Worm (Caenorhabditis elegans) whole organism, L2 larva: ENCODE data around the gene ZC487.1.

Experiments used
- C34F6.9 ChIP-seq: fragments of 150-350 bp; optimal IDR thresholded peaks from 2 replicates; lab custom pipeline; 2014; ENCODE audit warnings: missing biosample characterization, missing genetic modification characterization
- F13H6.1 ChIP-seq: sonication (generic microtip); optimal IDR thresholded peaks from 2 replicates; lab custom pipeline; 2016; ENCODE audit warnings: missing genetic modification characterization, missing compliant biosample characterization
- Y55F3AM.14 ChIP-seq: fragments of 200-800 bp; sonication (Bioruptor generic); optimal IDR thresholded peaks from 2 replicates; lab custom pipeline; 2018; ENCODE audit warnings: mild to moderate bottlenecking, missing genetic modification characterization, missing compliant biosample characterization
- alr-1 ChIP-seq: fragments of 150-350 bp; optimal IDR thresholded peaks from 2 replicates; lab custom pipeline; 2014; ENCODE audit warnings: missing biosample characterization, missing genetic modification characterization
- ama-1 ChIP-seq: fragments of 150-350 bp; optimal IDR thresholded peaks from 2 replicates; lab custom pipeline; 2018; ENCODE audit warnings: inconsistent platforms
- blmp-1 ChIP-seq: sonication (generic microtip); optimal IDR thresholded peaks from 2 replicates; lab custom pipeline; 2017; ENCODE audit warnings: missing genetic modification characterization, mild to moderate bottlenecking, missing compliant biosample characterization, antibody characterized with exemption, moderate library complexity; ENCODE audit not compliant: insufficient read depth
- ceh-82 ChIP-seq: fragments of 150-350 bp; optimal IDR thresholded peaks from 2 replicates; lab custom pipeline; 2014; ENCODE audit warnings: missing biosample characterization, missing genetic modification characterization
- crh-2 ChIP-seq: sonication (generic microtip); optimal IDR thresholded peaks from 2 replicates; lab custom pipeline; 2017; ENCODE audit warnings: missing biosample characterization, missing genetic modification characterization
- dmd-4 ChIP-seq: sonication (generic microtip); optimal IDR thresholded peaks from 2 replicates; lab custom pipeline; 2017; ENCODE audit warnings: missing biosample characterization, missing genetic modification characterization
- elt-1 ChIP-seq: fragments of 150-350 bp; optimal IDR thresholded peaks from 2 replicates; lab custom pipeline; 2014; ENCODE audit warnings: missing biosample characterization, missing genetic modification characterization
- fos-1 ChIP-seq: fragments of 150-350 bp; optimal IDR thresholded peaks from 2 replicates; lab custom pipeline; 2014; ENCODE audit warnings: missing biosample characterization, missing genetic modification characterization
- lin-11 ChIP-seq: fragments of 150-350 bp; sonication (generic microtip); optimal IDR thresholded peaks from 2 replicates; lab custom pipeline; 2014; ENCODE audit warnings: missing biosample characterization, missing genetic modification characterization, inconsistent platforms, mixed read lengths
- lin-13 ChIP-seq: fragments of 150-350 bp; optimal IDR thresholded peaks from 2 replicates; lab custom pipeline; 2014; ENCODE audit warnings: missing biosample characterization, missing genetic modification reagents, missing genetic modification characterization
- lsy-2 ChIP-seq, 2 experiments: fragments of 150-350 bp in 1 of 2; sonication (generic microtip) in 1 of 2; optimal IDR thresholded peaks; 2 replicates each; lab custom pipeline; 2014 to 2017; ENCODE audit warnings: missing biosample characterization in 2 of 2, missing genetic modification characterization in 2 of 2
- mab-5 ChIP-seq: fragments of 150-350 bp; optimal IDR thresholded peaks from 2 replicates; lab custom pipeline; 2014; ENCODE audit warnings: missing biosample characterization, missing genetic modification characterization
- nhr-10 ChIP-seq: sonication (generic microtip); optimal IDR thresholded peaks from 2 replicates; lab custom pipeline; 2017; ENCODE audit warnings: missing biosample characterization, missing genetic modification characterization
- nhr-12 ChIP-seq: fragments of 150-350 bp; optimal IDR thresholded peaks from 2 replicates; lab custom pipeline; 2014; ENCODE audit warnings: missing biosample characterization, missing genetic modification characterization
- nhr-129 ChIP-seq: fragments of 150-350 bp; optimal IDR thresholded peaks from 2 replicates; lab custom pipeline; 2014; ENCODE audit warnings: missing biosample characterization, missing genetic modification characterization
- nhr-21 ChIP-seq: fragments of 150-350 bp; optimal IDR thresholded peaks from 2 replicates; lab custom pipeline; 2014; ENCODE audit warnings: missing biosample characterization, missing genetic modification characterization
- nhr-237 ChIP-seq: fragments of 150-350 bp; optimal IDR thresholded peaks from 2 replicates; lab custom pipeline; 2014; ENCODE audit warnings: missing biosample characterization, missing genetic modification characterization
- nhr-25 ChIP-seq: fragments of 150-350 bp; sonication (generic microtip); optimal IDR thresholded peaks from 3 replicates; lab custom pipeline; 2014; ENCODE audit warnings: missing biosample characterization, missing genetic modification characterization
- nhr-6 ChIP-seq: fragments of 150-350 bp; optimal IDR thresholded peaks from 2 replicates; lab custom pipeline; 2014; ENCODE audit warnings: missing biosample characterization, missing genetic modification characterization
- nhr-77 ChIP-seq: fragments of 150-350 bp; optimal IDR thresholded peaks from 2 replicates; lab custom pipeline; 2014; ENCODE audit warnings: missing biosample characterization, missing genetic modification characterization
- sem-4 ChIP-seq: fragments of 150-350 bp; optimal IDR thresholded peaks from 2 replicates; lab custom pipeline; 2014; ENCODE audit warnings: missing biosample characterization, missing genetic modification reagents, missing genetic modification characterization
- sma-3 ChIP-seq: sonication (generic microtip); optimal IDR thresholded peaks from 2 replicates; lab custom pipeline; 2016; ENCODE audit warnings: missing genetic modification reagents, missing genetic modification characterization, missing compliant biosample characterization
- sma-9 ChIP-seq, 2 experiments: fragments of 150-350 bp in 1 of 2; sonication (generic microtip) in 1 of 2; optimal IDR thresholded peaks; 2 replicates each; lab custom pipeline; 2014 to 2016; ENCODE audit warnings: missing genetic modification characterization in 2 of 2, mild to moderate bottlenecking in 1 of 2, missing biosample characterization in 1 of 2, missing compliant biosample characterization in 1 of 2, missing genetic modification reagents in 1 of 2, moderate library complexity in 1 of 2
- snpc-4 ChIP-seq: fragments of 150-350 bp; optimal IDR thresholded peaks from 2 replicates; lab custom pipeline; 2014; ENCODE audit warnings: missing biosample characterization, missing genetic modification characterization
- unc-39 ChIP-seq: fragments of 150-350 bp; optimal IDR thresholded peaks from 2 replicates; lab custom pipeline; 2014; ENCODE audit warnings: missing biosample characterization, missing genetic modification characterization
- ztf-1 ChIP-seq: fragments of 200-800 bp; sonication (Bioruptor generic); conservative IDR thresholded peaks from 2 replicates; pipeline ENCODE4 v1.3.6; 2022; ENCODE audit warnings: missing genetic modification characterization, missing compliant biosample characterization
- ztf-11 ChIP-seq: sonication (generic microtip); optimal IDR thresholded peaks from 2 replicates; lab custom pipeline; 2017; ENCODE audit warnings: missing biosample characterization, missing genetic modification characterization
- ztf-4 ChIP-seq: fragments of 150-350 bp; optimal IDR thresholded peaks from 2 replicates; lab custom pipeline; 2014; ENCODE audit warnings: missing biosample characterization, missing genetic modification characterization

Gene ZC487.1

DNA sequence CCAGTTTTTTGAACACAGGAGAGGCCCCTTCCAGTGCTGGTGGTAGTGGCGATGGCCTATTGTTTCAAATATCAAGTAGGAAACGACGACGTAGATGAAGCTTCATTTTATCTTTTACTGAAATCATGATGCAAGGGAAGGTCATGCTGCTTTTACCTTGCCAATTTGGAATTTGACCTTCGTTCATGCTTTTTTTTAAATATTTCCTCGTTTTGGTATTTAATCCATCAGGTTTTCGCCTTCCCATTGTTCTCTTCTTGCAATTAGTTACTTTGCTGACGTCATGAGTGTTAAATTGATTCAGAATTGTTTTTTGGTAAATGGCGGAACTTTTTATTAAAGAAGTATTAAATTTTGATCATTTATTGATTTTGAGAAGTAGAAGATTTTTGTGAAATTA lies 8.8 kb downstream of the ZC487.1 start:
- no peak for TF ChIP-seq mab-5 (tag; lab: Kevin White, UChicago)
- peak; percentile 51 for TF ChIP-seq nhr-25 (tag; lab: Kevin White, UChicago)

DNA sequence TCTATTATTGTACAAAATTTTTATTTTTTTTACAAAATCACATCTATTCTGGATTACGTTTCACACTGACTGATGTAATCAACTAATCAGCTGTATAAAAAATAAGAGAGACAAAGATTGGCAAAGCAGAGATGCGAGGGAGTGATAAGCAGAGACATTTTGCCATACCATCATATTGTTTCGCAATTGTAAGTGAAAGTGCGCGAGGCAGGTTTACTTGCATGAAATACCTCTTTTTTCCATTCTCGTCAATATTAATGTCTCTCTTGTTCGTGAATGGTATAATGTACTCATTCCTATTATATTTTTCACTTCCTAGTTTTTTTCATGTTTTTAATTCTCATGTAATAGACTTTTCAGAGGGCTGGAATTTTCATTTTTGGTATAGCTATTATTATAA lies 9.6 kb downstream of the ZC487.1 start:
- peak; percentile 94 for TF ChIP-seq blmp-1
- TF ChIP-seq nhr-25 (tag; lab: Kevin White, UChicago), result peak; percentile 56
- no peak for TF ChIP-seq crh-2
- TF ChIP-seq, all 48 proteins: peak for 2

DNA sequence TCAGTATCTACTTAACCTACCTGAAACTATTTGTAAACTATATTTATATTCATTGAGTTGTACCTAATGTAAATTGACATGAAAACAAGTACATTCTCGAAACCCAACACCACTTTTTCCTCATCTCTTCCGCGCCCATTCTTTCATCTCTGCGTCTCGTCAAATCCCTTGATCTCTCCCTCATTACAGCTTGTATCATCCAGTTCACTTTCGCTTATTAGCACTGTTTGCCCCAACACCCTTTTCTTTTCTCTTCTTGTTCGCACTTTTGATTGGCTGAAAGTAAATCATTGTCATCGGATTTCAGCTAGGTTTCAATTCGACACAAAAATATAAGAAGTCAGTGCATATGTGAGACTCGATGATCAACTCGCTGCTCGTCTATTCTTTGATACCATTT lies 17.5 kb downstream of the ZC487.1 start, which contains the start of gene T25F10.3:
Gene T25F10.3 (plus strand): TSS at position 308 of the 400 bp plus-strand sequence.
- peak; percentile 88 for TF ChIP-seq blmp-1
- no peak for TF ChIP-seq alr-1 (tag; lab: Kevin White, UChicago)
- no peak for TF ChIP-seq nhr-129 (tag; lab: Kevin White, UChicago)

- TF ChIP-seq mab-5 (tag; lab: Kevin White, UChicago), result peak; percentile 34
- peak; percentile 34 for TF ChIP-seq nhr-129 (tag; lab: Kevin White, UChicago)
- peak; percentile 52 for TF ChIP-seq sma-9 (GFP tag; optimal IDR thresholded peaks at IDR 0.05; lab: Kevin White, UChicago)
- TF ChIP-seq sma-9 (tag; optimal IDR thresholded peaks at IDR 0.05; lab: Kevin White, UChicago), result no peak
- no peak for TF ChIP-seq sem-4 (tag; lab: Kevin White, UChicago)
- TF ChIP-seq fos-1 (tag; lab: Kevin White, UChicago), result no peak
- TF ChIP-seq F13H6.1 (tag; lab: Kevin White, UChicago), result peak; percentile 46
- TF ChIP-seq ztf-11 (tag; lab: Kevin White, UChicago), result no peak
- no peak for TF ChIP-seq snpc-4
Measured at ce11 chrV:6751493-6752100, 24.3 kb downstream of the ZC487.1 start.

DNA sequence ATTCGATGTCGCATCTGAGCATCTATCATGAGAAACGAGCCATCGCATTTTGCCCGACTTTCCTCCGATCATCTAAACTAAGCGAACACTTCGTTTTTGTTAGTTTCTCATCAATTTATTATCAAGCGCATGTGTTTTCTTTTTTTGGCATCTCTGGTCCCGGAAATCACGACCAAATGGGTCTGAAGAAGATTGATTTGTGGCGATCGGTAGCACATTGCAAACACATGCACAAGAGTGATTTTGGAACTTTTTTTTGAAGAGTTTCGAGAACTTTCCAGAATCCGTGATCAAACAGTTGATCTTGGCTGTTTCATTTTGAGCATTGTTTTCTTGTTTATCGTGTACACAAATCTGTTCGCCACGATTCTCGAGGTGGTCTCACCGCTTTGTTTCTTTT lies 25.9 kb downstream of the ZC487.1 start:
- TF ChIP-seq snpc-4 (no peak), unc-39 (tag; lab: Kevin White, UChicago) (no peak), Y55F3AM.14 (GFP tag; lab: Kevin White, UChicago) (no peak), sem-4 (tag; lab: Kevin White, UChicago) (no peak), nhr-21 (no peak), ama-1 (lab: Kevin White, UChicago) (no peak), ceh-82 (no peak), nhr-6 (tag; lab: Kevin White, UChicago) (no peak), lin-13 (no peak), nhr-237 (tag; lab: Kevin White, UChicago) (no peak), lsy-2 (tag; optimal IDR thresholded peaks at IDR 0.05; lab: Kevin White, UChicago) (no peak), crh-2 (no peak), dmd-4 (no peak), nhr-12 (no peak), nhr-77 (tag; lab: Kevin White, UChicago) (no peak), nhr-25 (tag; lab: Kevin White, UChicago) (no peak), F13H6.1 (tag; lab: Kevin White, UChicago) (no peak), nhr-129 (tag; lab: Kevin White, UChicago) (no peak), elt-1 (no peak), ztf-4 (tag; lab: Kevin White, UChicago) (no peak)

- TF ChIP-seq nhr-10 (tag; lab: Kevin White, UChicago), result no peak
- TF ChIP-seq lin-11 (tag; lab: Kevin White, UChicago), result no peak
- no peak for TF ChIP-seq mab-5 (tag; lab: Kevin White, UChicago)
- no peak for TF ChIP-seq C34F6.9 (tag; lab: Kevin White, UChicago)
Measured at ce11 chrV:6758017-6758416, 30.7 kb downstream of the ZC487.1 start, which contains the start of gene dbl-1. Gene dbl-1 (plus strand): TSS chrV:6758135.

DNA sequence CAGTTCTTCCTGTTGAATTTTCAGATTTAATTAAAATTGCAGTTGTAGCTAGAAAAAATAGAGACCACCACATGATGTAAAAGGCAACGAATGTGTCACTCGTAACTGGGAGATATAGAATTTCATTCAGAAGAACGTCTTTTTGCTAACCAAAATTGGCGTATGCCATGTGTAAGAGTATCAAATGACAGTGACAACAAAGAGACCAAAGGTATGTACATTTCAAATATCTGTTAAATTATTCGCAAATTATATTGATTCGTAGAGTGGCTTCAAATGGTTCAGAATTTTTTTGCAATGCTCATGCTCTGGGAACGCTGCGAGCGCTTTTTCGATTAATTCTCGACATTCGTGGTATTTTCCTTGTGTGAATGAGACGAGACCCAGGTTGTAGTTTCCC lies 35.0 kb downstream of the ZC487.1 start, which contains the start of gene T25F10.4:
Gene T25F10.4 (minus strand): TSS at position 101 of the 400 bp plus-strand sequence.
- no peak for TF ChIP-seq sem-4 (tag; lab: Kevin White, UChicago)
- no peak for TF ChIP-seq ztf-4 (tag; lab: Kevin White, UChicago)
- no peak for TF ChIP-seq F13H6.1 (tag; lab: Kevin White, UChicago)
- TF ChIP-seq lsy-2 (tag; optimal IDR thresholded peaks at IDR 0.05; lab: Kevin White, UChicago), result no peak
- no peak for TF ChIP-seq ztf-1 (GFP tag; lab: Robert Waterston, UW)
- TF ChIP-seq nhr-21, result no peak
- TF ChIP-seq sma-3 (GFP tag; lab: Kevin White, UChicago), result no peak
- TF ChIP-seq C34F6.9 (tag; lab: Kevin White, UChicago), result no peak
